Fruit fly (Drosophila melanogaster): Measurements from ENCODE around the gene nullo.

The nullo gene

dm6 chrX:7095292-7095911 is 46.1 kb downstream of the nullo start (continued):
- TF ChIP-seq maf-S (GFP tag; optimal IDR thresholded peaks at IDR 0.05) (peak; percentile 51), CG2129 (GFP tag; IDR thresholded peaks at IDR 0.05; ENCODE audit: partially characterized antibody) (no peak), exex (tag; optimal IDR thresholded peaks at IDR 0.05) (peak; percentile 3), tio (GFP tag; optimal IDR thresholded peaks at IDR 0.05) (peak; percentile 55), ase (GFP tag; IDR thresholded peaks at IDR 0.05) (peak; percentile 79; the same call in 2 of the 3 replicates), CG32772 (GFP tag; IDR thresholded peaks at IDR 0.05) (peak; percentile 62; the same call in 1 of the 2 replicates), CG33213 (GFP tag; optimal IDR thresholded peaks at IDR 0.05) (peak; percentile 58), CG6175 (GFP tag; IDR thresholded peaks at IDR 0.05) (peak; percentile 53; the same call in 1 of the 3 replicates), mirr (GFP tag; optimal IDR thresholded peaks at IDR 0.05) (peak; percentile 43), klu (GFP tag; IDR thresholded peaks at IDR 0.05) (no peak), CG12299 (tag; optimal IDR thresholded peaks at IDR 0.05) (peak; percentile 63), CrebB (tag; optimal IDR thresholded peaks at IDR 0.05) (peak; percentile 33), CG4282 (GFP tag; optimal IDR thresholded peaks at IDR 0.05) (peak; percentile 20), CG11398 (GFP tag; optimal IDR thresholded peaks at IDR 0.05) (peak; percentile 47), CG12769 (tag; optimal IDR thresholded peaks at IDR 0.05) (peak; percentile 88), CG4854 (GFP tag; optimal IDR thresholded peaks at IDR 0.05) (peak; percentile 11), Optix (GFP tag; IDR thresholded peaks at IDR 0.05) (peak; percentile 73; the same call in 2 of the 3 replicates), CG3995 (GFP tag; optimal IDR thresholded peaks at IDR 0.05) (peak; percentile 23), so (GFP tag; IDR thresholded peaks at IDR 0.05) (peak; percentile 47; the same call in 2 of the 3 replicates), gsb (GFP tag; IDR thresholded peaks at IDR 0.05) (peak; percentile 34; the same call in 1 of the 2 replicates), dmrt11E (tag; optimal IDR thresholded peaks at IDR 0.05) (peak; percentile 36), CG10565 (GFP tag; optimal IDR thresholded peaks at IDR 0.05) (no peak), ci (GFP tag; IDR thresholded peaks at IDR 0.05) (peak; percentile 90), hth (optimal IDR thresholded peaks at IDR 0.05) (no peak), CG2202 (tag; optimal IDR thresholded peaks at IDR 0.05) (peak; percentile 49), dimm (GFP tag; IDR thresholded peaks at IDR 0.05) (0 out of 2 replicates have a peak, but pooled peaks have one; percentile 19), CG13123 (GFP tag; optimal IDR thresholded peaks at IDR 0.05) (peak; percentile 9), CG18599 (GFP tag; optimal IDR thresholded peaks at IDR 0.05) (peak; percentile 75), sr (GFP tag; IDR thresholded peaks at IDR 0.05) (peak; percentile 57; the same call in 1 of the 3 replicates), bcd (GFP tag; optimal IDR thresholded peaks at IDR 0.05) (peak; percentile 66), Rfx (GFP tag; IDR thresholded peaks at IDR 0.05) (peak; percentile 82), org-1 (GFP tag; optimal IDR thresholded peaks at IDR 0.05) (peak; percentile 64), bbx (GFP tag; IDR thresholded peaks at IDR 0.05; ENCODE audit: partially characterized antibody) (no peak), CG6654 (GFP tag; optimal IDR thresholded peaks at IDR 0.05) (peak; percentile 28), CG7372 (GFP tag; IDR thresholded peaks at IDR 0.05) (peak; percentile 75), Sry-β (GFP tag; optimal IDR thresholded peaks at IDR 0.05) (no peak), CG8388 (GFP tag; optimal IDR thresholded peaks at IDR 0.05) (peak; percentile 79), esg (GFP tag; conservative IDR thresholded peaks at IDR 0.05) (peak; percentile 76), CG13424 (tag; optimal IDR thresholded peaks at IDR 0.05) (peak; percentile 91), CG3847 (GFP tag; IDR thresholded peaks at IDR 0.05) (peak; percentile 67), sima (GFP tag; optimal IDR thresholded peaks at IDR 0.05) (peak; percentile 2), CG14441 (GFP tag; IDR thresholded peaks at IDR 0.05) (peak; percentile 85), sug (tag; optimal IDR thresholded peaks at IDR 0.05) (peak; percentile 70), lbe (GFP tag; optimal IDR thresholded peaks at IDR 0.05) (peak; percentile 82), Oaz (GFP tag; IDR thresholded peaks at IDR 0.05) (peak; percentile 62), ac (GFP tag; optimal IDR thresholded peaks at IDR 0.05) (no peak), Side (GFP tag; optimal IDR thresholded peaks at IDR 0.05) (peak; percentile 58), HmgZ (tag; optimal IDR thresholded peaks at IDR 0.05) (peak; percentile 76), odd (GFP tag; optimal IDR thresholded peaks at IDR 0.05) (peak; percentile 67), Myb (GFP tag; optimal IDR thresholded peaks at IDR 0.05) (peak; percentile 52)
